Fruit fly (Drosophila melanogaster) ovary, adult (tissue): ENCODE results near the gene CG34056.

Source experiments
- CG17801 ChIP-seq: fragments of 200-800 bp; optimal IDR thresholded peaks from 2 replicates; lab custom pipeline; 2019; ENCODE audit warnings: missing biosample characterization, mild to moderate bottlenecking, missing genetic modification characterization, moderate library complexity; ENCODE audit not compliant: partially characterized antibody

Gene CG34056

DNA sequence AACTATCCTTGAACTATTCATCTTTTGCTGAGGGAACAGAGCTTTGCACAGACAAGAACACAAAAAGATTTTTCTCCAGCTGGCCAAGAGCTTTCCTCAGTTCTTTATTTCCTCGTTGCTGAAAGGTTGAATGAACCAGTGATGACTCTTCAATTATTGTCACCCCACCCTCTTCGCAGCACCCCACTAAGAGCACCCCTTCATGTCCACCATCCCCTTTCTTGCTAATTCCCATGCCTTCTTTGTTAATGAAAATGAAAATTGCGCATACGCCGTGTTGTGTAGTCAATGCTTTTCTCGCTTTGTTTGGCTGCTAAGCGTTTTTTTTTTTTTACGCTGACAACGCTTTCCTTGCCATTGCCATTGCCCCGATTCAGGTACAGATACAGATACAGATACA is 12.0 kb upstream of the CG34056 start:
- TF ChIP-seq CG17801 (GFP tag; lab: Kevin White, UChicago): no peak

DNA sequence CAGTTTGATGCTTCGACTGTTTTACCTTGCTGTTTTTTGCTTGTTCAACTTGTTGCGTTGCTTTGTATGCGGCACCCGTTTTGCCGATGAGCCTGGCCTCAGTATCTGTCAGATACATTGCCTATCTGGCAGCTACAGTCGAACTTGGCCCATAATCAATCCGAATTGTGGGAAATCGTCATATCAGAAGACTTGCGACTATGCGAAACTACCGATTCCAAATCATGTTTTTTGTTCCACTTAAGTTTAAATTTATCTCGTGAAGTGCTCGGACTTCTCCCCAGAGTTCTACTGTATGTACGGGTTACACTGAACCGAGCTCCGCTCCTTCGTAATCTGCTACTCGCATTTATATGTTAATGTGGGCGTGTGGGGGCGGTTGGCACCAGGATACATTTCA is 11.5 kb upstream of the CG34056 start:
- TF ChIP-seq CG17801 (GFP tag; lab: Kevin White, UChicago): no peak

DNA sequence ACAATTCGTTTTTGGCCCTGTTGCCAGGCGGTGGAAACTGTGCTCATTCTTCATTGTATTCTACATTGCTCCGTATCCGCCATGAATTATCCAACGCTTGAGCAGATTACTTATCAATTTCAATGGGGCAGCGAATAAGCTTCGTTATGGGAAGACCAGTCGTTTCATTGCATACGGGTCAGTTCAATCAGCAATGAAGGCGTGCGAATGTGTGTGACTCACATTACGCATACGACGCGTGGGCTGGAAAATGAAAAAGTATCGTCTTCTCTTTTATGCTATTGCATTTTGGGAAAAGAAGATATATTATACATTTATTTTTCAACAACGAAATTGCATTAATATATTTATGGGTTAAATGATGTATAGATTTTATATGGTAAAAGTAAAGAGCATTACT is 10.7 kb upstream of the CG34056 start:
- no peak for TF ChIP-seq CG17801 (GFP tag; lab: Kevin White, UChicago)

DNA sequence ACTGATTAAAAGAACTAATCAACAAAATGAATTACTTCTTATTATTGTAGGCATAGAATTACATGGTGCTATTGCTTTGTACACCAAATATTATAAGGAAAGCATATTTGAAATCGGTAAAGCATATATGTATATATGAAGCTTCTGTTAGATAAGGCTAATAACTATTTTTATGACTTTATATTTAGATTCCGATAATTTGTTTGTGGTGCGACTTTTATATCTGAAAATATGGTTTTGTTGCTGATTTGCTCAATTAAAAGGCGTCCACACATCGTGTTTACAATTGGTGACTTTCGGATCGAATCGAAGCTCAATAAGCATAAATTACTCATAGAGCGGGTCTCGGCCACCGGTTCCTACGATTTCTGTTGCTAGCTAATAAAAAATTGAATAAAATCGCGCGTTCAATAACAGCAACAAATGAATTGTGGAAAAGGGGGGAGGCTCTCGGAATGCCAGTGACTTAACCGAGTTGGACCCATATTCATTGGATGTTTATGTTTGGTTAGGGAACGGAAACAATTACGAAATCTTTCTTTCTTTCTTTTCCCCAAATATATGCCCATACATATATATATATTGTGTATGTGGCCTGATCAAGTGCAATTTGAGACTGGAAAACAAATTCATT is 10.0 kb upstream of the CG34056 start:
- no peak for TF ChIP-seq CG17801 (GFP tag; lab: Kevin White, UChicago)

DNA sequence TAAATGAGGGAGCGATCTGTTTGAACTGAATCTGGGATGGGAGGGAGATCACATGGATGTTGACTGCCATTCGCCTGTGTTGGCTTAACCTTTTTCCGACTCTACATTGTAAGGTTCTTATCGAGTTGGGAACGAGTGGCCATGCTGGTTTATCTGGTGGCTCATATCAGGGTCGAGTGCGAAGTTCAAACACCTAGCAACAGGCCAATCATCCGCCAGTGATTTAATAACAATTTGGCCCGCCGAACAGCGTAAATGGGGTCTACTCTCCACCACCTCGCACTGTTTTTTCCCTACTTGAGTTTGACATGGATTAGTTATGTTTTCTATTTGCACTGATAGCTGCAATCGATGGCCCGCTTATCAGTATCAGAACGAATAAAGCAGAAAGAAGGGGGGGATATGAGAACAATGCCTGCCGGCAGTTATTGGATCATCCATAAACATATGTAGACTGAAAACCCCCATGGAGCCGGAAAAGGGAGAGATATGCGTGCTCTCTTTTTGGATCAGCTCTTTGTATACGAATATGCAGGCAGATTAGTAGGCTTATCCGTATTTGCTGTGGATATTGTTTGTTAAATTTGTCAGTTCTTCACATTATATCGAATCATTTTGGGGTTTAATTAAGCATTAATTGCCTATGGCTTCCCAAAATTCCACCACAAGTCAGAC is 8.2 kb upstream of the CG34056 start:
- TF ChIP-seq CG17801 (GFP tag; lab: Kevin White, UChicago): no peak

DNA sequence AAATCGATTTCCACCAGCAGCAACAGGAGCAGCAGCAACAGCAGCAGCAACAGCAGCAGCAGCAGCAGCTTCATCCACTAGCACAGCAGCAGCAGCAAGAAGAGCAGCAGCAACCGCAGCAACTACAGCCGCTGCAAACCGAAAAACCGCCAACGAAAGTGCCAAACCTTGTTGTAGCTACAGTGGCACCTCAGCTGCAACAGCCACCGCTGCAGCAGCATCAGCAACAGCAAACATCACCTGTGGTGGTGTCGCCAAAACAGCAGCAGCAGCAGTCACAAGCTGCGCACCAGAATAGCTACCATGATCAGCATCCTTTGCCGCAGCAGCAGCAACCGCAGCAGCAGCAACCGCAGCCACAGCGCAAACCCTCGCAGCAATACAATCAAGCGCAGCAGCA is 7.4 kb upstream of the CG34056 start:
- TF ChIP-seq CG17801 (GFP tag; lab: Kevin White, UChicago): no peak

DNA sequence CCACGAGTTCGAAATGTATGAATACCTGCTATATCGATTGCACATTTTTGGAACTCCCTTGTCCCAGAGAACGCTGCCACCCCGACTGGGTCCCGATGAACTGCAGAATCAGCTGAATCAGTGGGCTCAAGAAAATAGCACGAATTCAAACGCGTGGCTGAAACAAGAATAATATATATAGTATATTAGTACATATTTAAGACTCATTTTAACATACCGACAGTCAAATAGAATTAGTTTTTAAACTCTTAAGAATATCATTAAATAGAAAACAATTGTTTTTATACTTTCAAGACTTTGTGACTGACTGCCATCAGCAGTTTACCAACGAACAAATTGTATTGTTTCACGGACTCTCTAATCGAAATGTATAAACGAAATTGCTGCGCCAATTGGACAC is 1.3 kb downstream of the CG34056 start, which contains the start of gene CG34057:
TSS of gene CG34057 (plus strand) at position 301 of the 400 bp plus-strand sequence.
- TF ChIP-seq CG17801 (GFP tag; lab: Kevin White, UChicago): no peak

DNA sequence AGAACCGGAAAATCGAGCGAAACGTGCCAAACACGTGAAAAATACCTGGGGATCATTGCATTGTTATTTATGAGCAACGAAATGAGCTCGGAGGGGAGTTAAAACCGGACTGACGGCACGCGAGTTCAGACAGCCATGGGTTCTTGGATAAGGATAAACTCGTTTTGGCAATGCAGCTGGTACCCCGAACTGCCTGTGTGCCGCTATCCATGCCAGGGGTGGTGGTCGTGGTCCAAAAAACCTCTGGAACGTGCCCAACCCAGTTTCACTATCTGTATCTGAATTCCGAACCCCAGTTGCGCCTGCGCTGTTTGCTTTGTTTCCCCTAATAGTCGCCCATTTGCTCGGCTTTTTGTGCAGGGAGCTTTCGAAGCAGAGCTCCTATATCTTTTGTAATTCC is 3.6 kb downstream of the CG34056 start:
- no peak for TF ChIP-seq CG17801 (GFP tag; lab: Kevin White, UChicago)

DNA sequence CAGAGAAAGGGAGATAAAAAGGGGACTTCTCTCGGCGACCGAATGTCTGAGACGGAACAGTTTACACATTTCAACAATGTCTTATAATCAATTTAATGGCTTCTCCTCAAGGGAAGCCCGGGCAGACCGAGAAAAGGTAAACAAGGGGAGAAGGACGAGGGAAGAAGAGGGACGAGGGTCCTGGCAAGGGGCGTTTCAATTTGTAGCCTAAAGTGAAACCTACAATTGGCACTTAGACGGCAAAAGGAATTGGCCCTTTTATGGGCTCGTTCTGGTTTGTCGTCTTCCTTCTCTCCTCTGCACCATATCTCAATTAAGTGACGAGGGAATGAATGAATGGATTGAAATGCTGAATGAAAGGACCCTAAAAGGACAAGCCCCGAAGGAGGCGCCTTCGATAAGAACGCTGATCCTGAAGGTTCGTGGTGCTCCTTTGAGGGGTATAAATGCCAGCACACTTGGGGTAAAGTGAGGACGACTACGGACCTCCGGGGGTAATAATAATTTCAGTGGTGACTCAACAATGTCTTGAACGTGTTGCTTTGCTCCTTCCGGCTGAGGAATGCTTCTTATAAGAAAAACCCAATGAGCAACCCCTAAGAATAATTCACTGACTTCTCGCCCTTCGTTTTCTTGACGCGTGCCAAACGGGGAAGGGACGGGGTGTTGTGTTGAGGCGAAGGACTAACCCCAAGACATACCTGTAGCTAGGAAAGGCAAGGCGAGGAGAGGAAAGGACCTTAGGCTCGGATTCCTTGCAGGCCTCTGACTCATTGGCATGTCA is 4.9 kb downstream of the CG34056 start:
- no peak for TF ChIP-seq CG17801 (GFP tag; lab: Kevin White, UChicago)

DNA sequence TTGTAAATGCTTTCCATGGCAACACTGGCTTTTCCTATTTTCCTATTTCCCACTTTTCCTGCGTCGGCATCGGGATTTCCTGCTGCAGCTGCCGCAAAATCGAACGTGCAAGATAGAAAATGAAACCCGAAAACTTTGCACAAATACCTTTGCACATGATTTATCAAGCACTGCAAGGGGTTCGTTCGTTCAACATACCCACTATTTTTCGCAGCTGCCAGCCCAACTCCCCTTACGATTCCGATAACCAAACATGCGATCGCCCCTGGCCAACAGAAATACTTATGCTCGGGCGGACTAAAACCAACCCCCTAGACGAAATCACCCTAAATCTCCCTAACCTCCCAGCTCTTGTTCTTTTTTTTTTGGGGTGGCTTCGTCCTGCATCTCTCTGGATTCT is 5.7 kb downstream of the CG34056 start:
- no peak for TF ChIP-seq CG17801 (GFP tag; lab: Kevin White, UChicago)

DNA sequence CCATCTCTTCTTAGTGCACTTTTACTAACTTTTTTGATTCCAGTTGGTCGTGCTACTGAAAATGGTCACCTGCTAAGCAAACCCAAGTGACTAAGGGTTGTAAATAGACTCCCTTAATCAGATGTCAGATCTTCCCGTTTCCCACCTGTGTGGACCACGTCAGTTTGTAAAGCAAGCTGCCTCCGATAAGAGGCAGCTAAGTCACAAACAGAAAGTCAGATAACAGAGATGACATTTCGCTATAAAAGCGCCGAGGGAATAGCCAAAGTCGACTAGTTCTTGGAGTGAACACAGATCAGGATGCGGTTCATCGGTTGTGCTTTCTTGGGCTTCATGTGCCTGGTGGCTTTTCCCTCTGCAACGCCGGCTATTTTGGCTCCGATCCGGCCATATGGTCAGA is 6.8 kb downstream of the CG34056 start, which contains the start of gene mat:
TSS of gene mat (plus strand) at position 301 of the 400 bp plus-strand sequence.
- TF ChIP-seq CG17801 (GFP tag; lab: Kevin White, UChicago): no peak

DNA sequence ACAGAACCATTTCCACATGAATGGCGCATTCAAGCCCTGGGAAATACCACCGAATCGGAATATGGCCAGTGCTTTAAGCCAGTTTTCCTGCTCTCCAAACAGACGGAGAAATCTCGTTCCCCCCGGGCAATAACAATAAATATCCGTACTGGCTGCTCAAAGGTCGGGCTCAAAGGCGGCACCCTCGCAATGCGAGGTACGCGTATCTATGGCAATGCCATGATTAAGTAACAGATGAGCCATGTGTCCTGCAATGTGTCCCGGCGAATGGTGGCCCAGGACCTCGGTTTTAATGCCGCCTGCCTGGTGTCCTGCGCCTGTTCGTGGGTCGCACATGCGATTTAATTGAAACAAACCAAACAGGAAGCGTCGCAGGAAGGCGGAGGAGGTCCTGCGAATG is 8.1 kb downstream of the CG34056 start:
- no peak for TF ChIP-seq CG17801 (GFP tag; lab: Kevin White, UChicago)

DNA sequence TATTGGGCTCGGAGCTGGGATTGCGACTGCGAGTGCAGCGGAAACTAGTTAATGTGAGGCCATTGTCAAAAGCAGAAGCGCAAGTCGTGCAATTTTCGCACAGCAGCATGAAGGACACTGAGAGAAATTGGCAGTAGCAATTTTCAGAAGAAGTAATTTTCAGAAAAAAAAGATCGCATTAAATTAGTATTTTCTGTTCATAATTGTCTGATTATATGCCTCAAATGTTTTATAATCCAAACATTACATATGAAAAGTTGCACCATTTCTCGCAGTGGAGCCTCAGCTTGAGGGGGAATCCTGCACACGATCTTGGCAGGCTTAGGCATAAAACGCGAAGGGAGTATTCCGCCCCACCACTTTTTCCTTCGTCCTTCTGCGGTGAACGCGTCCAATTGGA is 8.6 kb downstream of the CG34056 start:
- no peak for TF ChIP-seq CG17801 (GFP tag; lab: Kevin White, UChicago)

DNA sequence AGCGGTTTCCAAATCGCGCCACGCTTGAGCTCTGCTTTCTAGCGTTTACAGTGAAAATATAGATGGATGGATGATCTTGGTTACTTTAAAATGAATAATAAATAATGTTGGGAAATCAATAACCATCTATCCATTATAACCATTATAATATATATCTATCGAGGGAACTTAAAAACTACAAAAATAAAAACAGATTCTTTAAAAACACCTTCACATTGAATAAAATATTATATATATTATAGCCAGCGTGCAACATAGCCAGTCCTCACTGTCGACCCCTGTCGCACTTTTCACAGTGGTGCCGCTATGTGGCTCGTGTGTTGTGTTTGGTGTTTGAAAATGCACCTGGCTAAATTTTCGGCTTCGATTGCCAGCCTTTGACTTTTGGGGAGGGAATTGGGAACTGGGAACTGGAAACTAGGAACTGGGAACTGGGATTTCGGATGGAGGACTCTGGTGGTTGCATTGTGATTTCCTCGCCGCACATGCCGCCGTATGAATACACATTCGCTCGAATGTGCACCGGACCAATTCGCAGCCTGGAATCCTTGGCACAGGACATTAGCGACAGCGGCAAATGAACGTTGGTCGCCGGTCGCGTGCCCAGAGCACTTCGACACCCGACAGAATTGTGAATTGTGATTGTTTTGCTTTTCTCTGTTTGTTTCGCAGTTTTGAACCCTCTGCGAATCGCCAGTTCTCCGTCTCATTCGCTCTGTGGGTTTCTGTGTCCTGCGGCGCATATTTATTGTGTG is 9.4 kb downstream of the CG34056 start:
- no peak for TF ChIP-seq CG17801 (GFP tag; lab: Kevin White, UChicago)
